Worm (Caenorhabditis elegans) whole organism, L4/young adult: ENCODE measurements around the gene ras-2.

Experiments used
- dao-5 ChIP-seq: sonication (generic microtip); optimal IDR thresholded peaks from 2 replicates; lab custom pipeline; 2016; ENCODE audit warnings: missing genotype, missing genetic modification characterization, moderate library complexity, missing compliant biosample characterization
- him-1 ChIP-seq: sonication (generic microtip); optimal IDR thresholded peaks from 2 replicates; lab custom pipeline; 2016; ENCODE audit warnings: missing genotype, missing genetic modification reagents, missing genetic modification characterization, missing compliant biosample characterization

DNA sequence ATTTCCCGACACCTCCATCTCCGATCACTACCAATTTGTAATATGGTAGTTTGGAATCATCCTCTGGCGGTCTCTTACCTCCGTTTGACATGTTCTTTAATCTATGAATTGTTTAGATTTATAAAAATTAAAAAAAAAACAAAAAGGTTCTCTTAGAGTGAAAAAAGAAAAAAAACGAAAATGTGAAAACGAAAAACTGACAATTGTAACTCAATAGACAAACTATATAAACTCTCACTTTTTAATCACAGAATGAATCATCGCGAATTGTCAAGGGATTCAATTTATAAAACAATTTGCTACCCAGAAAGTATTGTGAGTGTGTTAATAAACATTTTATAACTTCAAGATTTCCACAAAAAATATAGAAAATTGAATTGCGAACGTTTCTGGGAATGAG lies at the start of gene ras-2:
- TF ChIP-seq him-1 (tag; lab: Kevin White, UChicago) (no peak), dao-5 (no peak)
